Worm (Caenorhabditis elegans): ENCODE results near the gene C34C12.12.
A peak's percentile ranks its signal among the peaks of the same experiment; 100 is the strongest.

The C34C12.12 gene

ce11 chrIII:3467013-3467412, 14.0 kb downstream of the C34C12.12 start:
- TF ChIP-seq nfya-1 (tag; optimal IDR thresholded peaks at IDR 0.05; ENCODE audit: insufficient read depth) (peak; percentile 93), daf-12 (tag; optimal IDR thresholded peaks at IDR 0.05) (no peak)

ce11 chrIII:3468384-3468783, 15.4 kb downstream of the C34C12.12 start:
- TF ChIP-seq aly-2 (tag; optimal IDR thresholded peaks at IDR 0.05) (no peak), fkh-2 (tag; optimal IDR thresholded peaks at IDR 0.05) (no peak), ceh-28 (tag; optimal IDR thresholded peaks at IDR 0.05) (no peak), elt-2 (tag; optimal IDR thresholded peaks at IDR 0.05) (peak; percentile 52), ztf-4 (tag; optimal IDR thresholded peaks at IDR 0.05) (no peak), nhr-77 (tag; optimal IDR thresholded peaks at IDR 0.05) (no peak), ceh-82 (tag; optimal IDR thresholded peaks at IDR 0.05) (no peak), nhr-23 (tag; optimal IDR thresholded peaks at IDR 0.05) (no peak), lin-15B (tag; optimal IDR thresholded peaks at IDR 0.05) (peak; percentile 7), unc-39 (tag; optimal IDR thresholded peaks at IDR 0.05) (no peak), nhr-28 (tag; optimal IDR thresholded peaks at IDR 0.05) (no peak)

ce11 chrIII:3469646-3470045, 16.7 kb downstream of the C34C12.12 start, which contains the start of gene smim-14:
Gene smim-14 (minus strand): TSS chrIII:3469746.
- peak; percentile 9 for TF ChIP-seq hmg-11 (tag; optimal IDR thresholded peaks at IDR 0.05)
- no peak for TF ChIP-seq fkh-2 (tag; optimal IDR thresholded peaks at IDR 0.05)
- no peak for TF ChIP-seq ceh-16 (tag; optimal IDR thresholded peaks at IDR 0.05)
- TF ChIP-seq elt-3 (tag; optimal IDR thresholded peaks at IDR 0.05) = no peak
- TF ChIP-seq ama-1 (optimal IDR thresholded peaks at IDR 0.05) = peak; percentile 2
- TF ChIP-seq nfya-1 (tag; optimal IDR thresholded peaks at IDR 0.05; ENCODE audit: insufficient read depth) = no peak
- TF ChIP-seq nhr-23 (tag; optimal IDR thresholded peaks at IDR 0.05) = no peak
- no peak for TF ChIP-seq ZK546.5 (tag; optimal IDR thresholded peaks at IDR 0.05)
- TF ChIP-seq daf-12 (tag; optimal IDR thresholded peaks at IDR 0.05) = no peak

ce11 chrIII:3470433-3470832, 17.4 kb downstream of the C34C12.12 start:
- TF ChIP-seq nhr-23 (tag; optimal IDR thresholded peaks at IDR 0.05) (peak; percentile 58), lsy-12 (tag; optimal IDR thresholded peaks at IDR 0.05) (no peak), nhr-25 (tag; optimal IDR thresholded peaks at IDR 0.05) (no peak), nhr-237 (tag; optimal IDR thresholded peaks at IDR 0.05) (no peak), nhr-28 (tag; optimal IDR thresholded peaks at IDR 0.05) (no peak), nhr-11 (tag; optimal IDR thresholded peaks at IDR 0.05) (no peak), eor-1 (tag; optimal IDR thresholded peaks at IDR 0.05) (no peak), elt-1 (tag; optimal IDR thresholded peaks at IDR 0.05) (no peak), ceh-28 (tag; optimal IDR thresholded peaks at IDR 0.05) (peak; percentile 14), unc-62 (GFP tag; optimal IDR thresholded peaks at IDR 0.05) (no peak)

- TF ChIP-seq eor-1 (tag; optimal IDR thresholded peaks at IDR 0.05) = no peak
- TF ChIP-seq elt-2 (tag; optimal IDR thresholded peaks at IDR 0.05) = peak; percentile 5
These were observed 18.0 kb downstream of the C34C12.12 start for ce11 chrIII:3470973-3471372.

ce11 chrIII:3471403-3472053, 18.5 kb downstream of the C34C12.12 start, which contains the start of gene rsu-1:
Gene rsu-1 (plus strand): TSS chrIII:3472003.
- peak; percentile 83 for TF ChIP-seq nhr-25 (tag; optimal IDR thresholded peaks at IDR 0.05)
- TF ChIP-seq ceh-28 (tag; optimal IDR thresholded peaks at IDR 0.05) = peak; percentile 50
- TF ChIP-seq hmg-11 (tag; optimal IDR thresholded peaks at IDR 0.05) = peak; percentile 81
- TF ChIP-seq unc-39 (tag; optimal IDR thresholded peaks at IDR 0.05) = no peak
- no peak for TF ChIP-seq snpc-4 (tag; optimal IDR thresholded peaks at IDR 0.05)
- TF ChIP-seq elt-2 (tag; optimal IDR thresholded peaks at IDR 0.05) = peak; percentile 31
- peak; percentile 44 for TF ChIP-seq nhr-23 (tag; optimal IDR thresholded peaks at IDR 0.05)
- TF ChIP-seq lin-15B (tag; optimal IDR thresholded peaks at IDR 0.05) = peak; percentile 48
- peak; percentile 50 for TF ChIP-seq lin-39 (tag; optimal IDR thresholded peaks at IDR 0.05)
- peak; percentile 45 for TF ChIP-seq pha-4 (tag; optimal IDR thresholded peaks at IDR 0.05)
- TF ChIP-seq mdl-1 (tag; optimal IDR thresholded peaks at IDR 0.05) = no peak
- TF ChIP-seq nfya-1 (tag; optimal IDR thresholded peaks at IDR 0.05; ENCODE audit: insufficient read depth) = peak; percentile 68
- peak; percentile 48 for TF ChIP-seq pqm-1 (tag; optimal IDR thresholded peaks at IDR 0.05)
